Fruit fly (Drosophila melanogaster): ENCODE data around the gene Raf.

Raf gene

DNA sequence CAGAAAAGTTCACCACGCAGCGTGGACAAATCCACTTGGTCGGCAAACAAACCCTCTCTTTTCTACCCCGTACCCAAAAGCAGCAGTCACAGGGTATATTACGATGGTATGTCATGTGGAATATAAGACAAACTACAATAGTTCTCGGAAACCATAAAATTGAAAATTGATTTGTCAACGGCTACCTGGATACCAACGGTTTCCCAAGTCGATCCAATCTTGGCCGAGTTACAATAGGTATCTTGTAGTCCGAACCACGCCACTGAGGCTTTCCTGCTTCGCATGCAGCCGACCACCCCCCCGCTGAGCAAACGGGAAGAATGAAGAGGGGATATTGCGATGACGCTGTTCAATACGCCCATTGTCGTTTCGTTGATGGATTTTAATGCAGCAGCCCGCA, 23.1 kb downstream of the Raf start (continued):
- TF ChIP-seq CG34224 (GFP tag; IDR thresholded peaks at IDR 0.05; ENCODE audit: partially characterized antibody): no peak
- no peak for TF ChIP-seq CG12104 (GFP tag; optimal IDR thresholded peaks at IDR 0.05)
- TF ChIP-seq Antp (GFP tag; optimal IDR thresholded peaks at IDR 0.05): peak; percentile 82
- peak; percentile 50; the same call in 1 of the 2 replicates for TF ChIP-seq crol (GFP tag; IDR thresholded peaks at IDR 0.05)
- TF ChIP-seq CG10366 (GFP tag; IDR thresholded peaks at IDR 0.05): peak; percentile 57
- peak; percentile 33 for TF ChIP-seq Atf-2 (GFP tag; optimal IDR thresholded peaks at IDR 0.05)
- peak; percentile 36 for TF ChIP-seq CG10209 (GFP tag; optimal IDR thresholded peaks at IDR 0.05)
- TF ChIP-seq Drgx (GFP tag; IDR thresholded peaks at IDR 0.05): peak; percentile 80
- no peak for TF ChIP-seq CG15011 (GFP tag; optimal IDR thresholded peaks at IDR 0.05)
- peak; percentile 26 for TF ChIP-seq CG6813 (GFP tag; optimal IDR thresholded peaks at IDR 0.05)
- no peak for TF ChIP-seq hbn (GFP tag; IDR thresholded peaks at IDR 0.05; ENCODE audit: partially characterized antibody)
- no peak for TF ChIP-seq gro (GFP tag; optimal IDR thresholded peaks at IDR 0.05)
- no peak for TF ChIP-seq tx (GFP tag; optimal IDR thresholded peaks at IDR 0.05)
- TF ChIP-seq Fer3 (tag; optimal IDR thresholded peaks at IDR 0.05): peak; percentile 20
- no peak for TF ChIP-seq Lim3 (GFP tag; IDR thresholded peaks at IDR 0.05)
- no peak for TF ChIP-seq sug (tag; optimal IDR thresholded peaks at IDR 0.05)
- TF ChIP-seq al (GFP tag; IDR thresholded peaks at IDR 0.05): no peak
- TF ChIP-seq CG1529 (GFP tag; optimal IDR thresholded peaks at IDR 0.05): peak; percentile 32
- no peak for TF ChIP-seq Lpt (GFP tag; optimal IDR thresholded peaks at IDR 0.05)
- TF ChIP-seq gt (GFP tag; IDR thresholded peaks at IDR 0.05): peak; percentile 64
- peak; percentile 50; the same call in 1 of the 2 replicates for TF ChIP-seq H2.0 (GFP tag; IDR thresholded peaks at IDR 0.05)
- peak; percentile 49; the same call in 1 of the 2 replicates for TF ChIP-seq CG9215 (GFP tag; IDR thresholded peaks at IDR 0.05)
- TF ChIP-seq chm (GFP tag; IDR thresholded peaks at IDR 0.05): peak; percentile 83
- TF ChIP-seq CG13775 (GFP tag; optimal IDR thresholded peaks at IDR 0.05): peak; percentile 39
- peak; percentile 73 for TF ChIP-seq CG31441 (GFP tag; IDR thresholded peaks at IDR 0.05)
- TF ChIP-seq ewg (GFP tag; optimal IDR thresholded peaks at IDR 0.05): peak; percentile 37
- no peak for TF ChIP-seq Atf6 (GFP tag; IDR thresholded peaks at IDR 0.05)
- TF ChIP-seq onecut (GFP tag; IDR thresholded peaks at IDR 0.05): peak; percentile 47
- no peak for TF ChIP-seq HLH4C (GFP tag; IDR thresholded peaks at IDR 0.05; ENCODE audit: partially characterized antibody)
- TF ChIP-seq CG16813 (GFP tag; IDR thresholded peaks at IDR 0.05; ENCODE audit: partially characterized antibody): no peak
- no peak for TF ChIP-seq tll (GFP tag; optimal IDR thresholded peaks at IDR 0.05)
- no peak for TF ChIP-seq crp (GFP tag; optimal IDR thresholded peaks at IDR 0.05)
- peak; percentile 67; the same call in 2 of the 3 replicates for TF ChIP-seq ase (GFP tag; IDR thresholded peaks at IDR 0.05)
- peak; percentile 35 for TF ChIP-seq CG2202 (tag; optimal IDR thresholded peaks at IDR 0.05)
- no peak for TF ChIP-seq CG12155 (GFP tag; optimal IDR thresholded peaks at IDR 0.05)
- no peak for TF ChIP-seq Hr39 (optimal IDR thresholded peaks at IDR 0.05)
- no peak for TF ChIP-seq CG11398 (GFP tag; optimal IDR thresholded peaks at IDR 0.05)
- TF ChIP-seq ap (GFP tag; IDR thresholded peaks at IDR 0.05): no peak
- TF ChIP-seq CG8281 (tag; optimal IDR thresholded peaks at IDR 0.05): no peak
- peak; percentile 10 for TF ChIP-seq CG13424 (tag; optimal IDR thresholded peaks at IDR 0.05)
- peak; percentile 79 for TF ChIP-seq CG1603 (tag; optimal IDR thresholded peaks at IDR 0.05)
- TF ChIP-seq CG10979 (tag; optimal IDR thresholded peaks at IDR 0.05): peak; percentile 67
- no peak for TF ChIP-seq CG33213 (GFP tag; optimal IDR thresholded peaks at IDR 0.05)
- no peak for TF ChIP-seq sens-2 (GFP tag; IDR thresholded peaks at IDR 0.05)
- no peak for TF ChIP-seq CG8478 (optimal IDR thresholded peaks at IDR 0.05)
- no peak for TF ChIP-seq Dad (GFP tag; optimal IDR thresholded peaks at IDR 0.05)
- TF ChIP-seq ems (GFP tag; optimal IDR thresholded peaks at IDR 0.05): no peak
- no peak for TF ChIP-seq Dref (GFP tag; IDR thresholded peaks at IDR 0.05)
- no peak for TF ChIP-seq Doc3 (GFP tag; IDR thresholded peaks at IDR 0.05; ENCODE audit: partially characterized antibody)
- TF ChIP-seq CG14860 (GFP tag; IDR thresholded peaks at IDR 0.05; ENCODE audit: partially characterized antibody): no peak
- TF ChIP-seq lola (GFP tag; optimal IDR thresholded peaks at IDR 0.05): peak in 1 of 3 experiments; percentile 36
